Fruit fly (Drosophila melanogaster): ENCODE measurements around the gene CG33116.

Gene CG33116

DNA sequence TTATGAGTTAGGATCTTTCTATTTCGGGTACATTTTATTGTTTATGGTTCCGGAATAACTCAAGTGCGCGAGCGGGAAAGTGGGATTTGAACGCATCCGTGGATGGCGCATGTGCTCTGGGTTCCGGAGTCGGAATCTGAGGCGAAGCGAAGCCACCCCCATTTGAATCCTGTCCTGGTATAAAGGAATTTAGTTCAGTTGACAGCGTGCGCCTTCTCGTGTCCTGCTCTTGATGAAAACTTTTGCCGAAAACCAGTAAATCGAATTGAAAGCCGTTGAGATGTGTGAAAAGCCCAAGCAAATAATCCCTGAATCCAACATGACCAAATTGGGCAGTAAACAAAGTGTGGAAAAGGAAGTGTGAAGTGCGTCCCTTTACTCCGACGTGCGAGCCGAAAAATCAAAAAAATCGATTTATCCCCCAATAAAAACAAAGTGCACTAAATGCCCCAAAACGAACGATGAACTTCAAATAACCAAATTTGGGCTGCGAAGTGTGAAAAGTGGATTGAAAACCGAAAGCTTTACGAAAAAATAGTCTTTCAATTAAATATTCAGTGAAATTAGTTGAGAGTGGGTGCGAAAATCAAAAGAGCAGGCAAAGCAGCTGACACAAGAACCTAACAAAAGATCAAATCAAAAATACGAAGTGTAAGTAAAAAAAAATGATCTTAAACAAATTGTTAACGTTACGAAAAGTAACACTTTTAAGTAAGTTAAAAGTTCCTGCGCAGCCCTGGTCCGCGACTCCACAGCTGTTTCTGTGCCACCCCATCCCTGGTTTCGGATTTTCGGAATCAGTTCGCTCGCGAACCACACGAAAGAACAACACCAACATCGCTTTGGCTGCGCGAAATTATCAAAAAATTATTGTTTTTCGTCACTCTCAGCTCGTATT is 53.4 kb downstream of the CG33116 start, which contains the start of gene Lar:
Gene Lar (plus strand): TSS at position 188 of the 898 bp plus-strand sequence.
- TF ChIP-seq CG12768 (GFP tag; optimal IDR thresholded peaks at IDR 0.05) (peak; percentile 46), CG14711 (tag; optimal IDR thresholded peaks at IDR 0.05) (peak; percentile 19), Clk (GFP tag; optimal IDR thresholded peaks at IDR 0.05) (peak; percentile 23), CG33017 (tag; optimal IDR thresholded peaks at IDR 0.05) (peak; percentile 32), tj (GFP tag; optimal IDR thresholded peaks at IDR 0.05) (peak; percentile 43), CG11617 (GFP tag; optimal IDR thresholded peaks at IDR 0.05) (peak; percentile 61), cnc (optimal IDR thresholded peaks at IDR 0.05) (no peak), CG7101 (tag; optimal IDR thresholded peaks at IDR 0.05) (peak; percentile 63), Crg-1 (GFP tag; optimal IDR thresholded peaks at IDR 0.05) (peak; percentile 60), cic (GFP tag; optimal IDR thresholded peaks at IDR 0.05) (peak; percentile 72), CG1620 (GFP tag; optimal IDR thresholded peaks at IDR 0.05) (no peak), Mnt (GFP tag; optimal IDR thresholded peaks at IDR 0.05) (peak; percentile 38), bab1 (GFP tag; optimal IDR thresholded peaks at IDR 0.05) (peak; percentile 27), Hr96 (GFP tag; optimal IDR thresholded peaks at IDR 0.05) (peak; percentile 47), ovo (GFP tag; optimal IDR thresholded peaks at IDR 0.05) (no peak), kay (GFP tag; ENCODE audit: borderline replicate concordance) (no peak), toe (GFP tag; optimal IDR thresholded peaks at IDR 0.05) (peak; percentile 56), CG5204 (GFP tag; optimal IDR thresholded peaks at IDR 0.05) (no peak), pad (GFP tag; optimal IDR thresholded peaks at IDR 0.05) (peak; percentile 1), CG7045 (GFP tag; optimal IDR thresholded peaks at IDR 0.05) (peak; percentile 34)

Measured in whole organism, adult.